Worm (Caenorhabditis elegans) whole organism, L1 larva: Measurements from ENCODE around the gene pst-2.

Source experiments
- elt-3 ChIP-seq, 6 experiments: fragments of 150-350 bp in 1 of 6; sonication (generic microtip); optimal IDR thresholded peaks; 2 replicates each; lab custom pipeline; 2017 to 2018; ENCODE audit warnings: missing biosample characterization in 6 of 6, missing genetic modification characterization in 6 of 6, inconsistent platforms in 1 of 6
- fos-1 ChIP-seq: fragments of 150-350 bp; optimal IDR thresholded peaks from 2 replicates; lab custom pipeline; 2014; ENCODE audit warnings: missing biosample characterization, missing genetic modification characterization
- mep-1 ChIP-seq: fragments of 150-350 bp; optimal IDR thresholded peaks from 2 replicates; lab custom pipeline; 2014; ENCODE audit warnings: missing biosample characterization, missing genetic modification characterization
- nhr-12 ChIP-seq: sonication (generic microtip); optimal IDR thresholded peaks from 2 replicates; lab custom pipeline; 2017; ENCODE audit warnings: missing biosample characterization, missing genetic modification characterization
- unc-62 ChIP-seq: fragments of 150-350 bp; optimal IDR thresholded peaks from 2 replicates; lab custom pipeline; 2014; ENCODE audit warnings: missing biosample characterization, missing genetic modification reagents, missing genetic modification characterization
- unc-98 ChIP-seq: fragments of 200-800 bp; sonication (Bioruptor generic); IDR thresholded peaks from 2 replicates; pipeline ENCODE4 v1.3.6; 2022; ENCODE audit warnings: missing genetic modification characterization, missing compliant biosample characterization

DNA sequence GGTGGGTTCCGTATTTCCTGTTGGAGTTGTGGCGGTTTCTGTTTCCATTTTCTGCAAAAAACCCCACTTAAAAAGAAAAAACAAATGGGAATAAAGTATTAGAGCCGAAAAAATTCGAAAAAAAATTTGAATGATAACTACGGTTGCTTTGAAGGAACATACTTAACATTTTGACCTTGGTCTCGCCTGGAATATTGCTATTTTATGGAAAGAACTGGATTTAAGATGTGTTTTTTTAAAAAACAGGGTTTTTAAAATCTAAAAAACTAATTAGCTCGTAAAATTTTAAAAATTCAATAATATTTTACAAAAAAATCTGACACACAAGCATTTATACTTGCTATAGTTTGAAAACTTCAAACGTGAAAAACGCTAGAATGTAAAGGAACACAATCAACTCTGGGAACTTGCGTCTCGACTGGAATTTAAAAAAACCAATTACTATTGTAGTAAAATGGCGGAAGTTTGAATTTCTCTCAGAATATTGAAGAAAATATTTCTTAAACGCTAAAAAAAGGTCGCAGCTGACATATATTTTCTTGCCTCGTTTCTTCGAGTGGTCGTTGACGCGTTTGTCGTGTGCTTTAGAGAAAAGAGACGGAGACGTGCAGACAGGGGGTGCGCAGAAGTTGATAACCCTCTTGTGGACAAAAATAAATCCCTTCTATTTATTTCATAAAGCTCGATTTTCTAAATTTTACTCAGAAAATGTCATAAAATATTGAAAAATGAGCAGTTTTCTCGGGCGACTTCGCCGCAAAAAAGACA, 17.9 kb downstream of the pst-2 start, which contains the start of the genes lgg-3 and rgs-5:
- no peak for TF ChIP-seq unc-62 (GFP tag; lab: Kevin White, UChicago)
- no peak for TF ChIP-seq unc-98
- TF ChIP-seq mep-1 (tag; lab: Kevin White, UChicago) = peak; percentile 15
- no peak for TF ChIP-seq nhr-12
- TF ChIP-seq fos-1 (tag; lab: Kevin White, UChicago) = no peak
- peak in 1 of 6 experiments; percentile 28 for TF ChIP-seq elt-3 (tag; optimal IDR thresholded peaks at IDR 0.05; lab: Kevin White, UChicago)
